Fruit fly (Drosophila melanogaster): ENCODE measurements around the gene CG14543.

Gene CG14543

DNA sequence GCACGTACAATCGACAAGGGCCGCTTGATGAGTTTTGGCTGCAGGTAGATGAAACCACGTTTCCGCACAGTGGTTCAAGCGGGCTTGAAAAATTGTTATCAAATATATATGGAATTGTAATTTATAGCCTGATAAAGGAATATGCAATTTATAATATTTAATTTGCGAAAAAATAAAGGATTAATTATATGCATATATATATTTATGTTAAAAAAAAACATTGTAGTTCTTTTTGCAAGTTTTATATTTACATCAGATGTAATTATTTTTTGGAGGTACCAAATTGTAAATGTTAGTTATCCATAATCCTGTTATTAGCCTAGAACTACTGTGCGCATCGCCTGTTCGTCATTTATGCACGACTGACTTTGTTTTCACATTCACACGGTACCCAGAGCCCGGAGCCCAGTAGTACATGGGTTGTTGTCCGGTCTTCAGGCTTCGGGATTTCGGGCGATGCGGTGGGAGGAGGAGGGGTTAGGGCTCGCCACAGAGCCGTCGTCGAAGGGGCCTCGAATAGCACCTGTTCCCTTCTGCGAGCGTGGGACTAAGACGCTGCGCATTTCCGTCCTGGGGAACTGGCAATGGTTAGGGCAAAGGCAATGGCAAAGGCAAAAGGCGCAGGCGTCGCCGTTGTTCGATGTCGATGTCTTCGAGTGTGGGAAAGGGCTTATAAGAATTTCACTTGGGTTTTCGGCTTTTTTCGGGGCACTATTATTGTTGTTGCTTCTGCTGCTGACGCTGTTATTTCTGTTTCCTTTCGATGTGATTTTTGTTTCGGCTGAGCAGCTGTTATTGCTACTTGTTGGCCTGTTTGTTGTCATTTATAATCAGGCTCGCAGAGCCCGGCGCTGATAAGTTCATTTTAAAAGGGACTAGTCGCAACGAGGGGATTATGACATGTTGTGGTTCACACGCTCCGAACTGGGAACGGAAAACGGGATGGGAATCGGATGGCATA is 38.4 kb upstream of the CG14543 start (continued):
- TF ChIP-seq sug (tag; optimal IDR thresholded peaks at IDR 0.05) (no peak), lilli (GFP tag; optimal IDR thresholded peaks at IDR 0.05) (no peak), Dp (GFP tag; optimal IDR thresholded peaks at IDR 0.05) (no peak), CG7963 (GFP tag; IDR thresholded peaks at IDR 0.05; ENCODE audit: partially characterized antibody) (no peak), crol (GFP tag; IDR thresholded peaks at IDR 0.05) (peak; percentile 94), dan (GFP tag; IDR thresholded peaks at IDR 0.05) (0 out of 2 replicates have a peak, but pooled peaks have one; percentile 61), Hr51 (GFP tag; optimal IDR thresholded peaks at IDR 0.05) (peak in 1 of 2 experiments; percentile 84), CG11398 (GFP tag; optimal IDR thresholded peaks at IDR 0.05) (no peak), CG8290 (GFP tag; optimal IDR thresholded peaks at IDR 0.05) (peak; percentile 70), CG8290 (tag; optimal IDR thresholded peaks at IDR 0.05) (peak in 1 of 2 experiments; percentile 77), Meics (GFP tag; optimal IDR thresholded peaks at IDR 0.05) (peak; percentile 46), Xbp1 (GFP tag; optimal IDR thresholded peaks at IDR 0.05) (peak; percentile 63), CG15011 (GFP tag; optimal IDR thresholded peaks at IDR 0.05) (peak; percentile 76), Neu2 (GFP tag; optimal IDR thresholded peaks at IDR 0.05; ENCODE audit: borderline replicate concordance) (no peak), mam (GFP tag; optimal IDR thresholded peaks at IDR 0.05) (no peak), NK7.1 (GFP tag; optimal IDR thresholded peaks at IDR 0.05) (no peak), CG14860 (GFP tag; IDR thresholded peaks at IDR 0.05; ENCODE audit: partially characterized antibody) (no peak), CG2120 (GFP tag; optimal IDR thresholded peaks at IDR 0.05) (no peak), eve (GFP tag; optimal IDR thresholded peaks at IDR 0.05) (no peak), CG4424 (GFP tag; optimal IDR thresholded peaks at IDR 0.05) (peak; percentile 83), NC2α (GFP tag; optimal IDR thresholded peaks at IDR 0.05) (no peak), dpn (GFP tag; optimal IDR thresholded peaks at IDR 0.05) (peak in 1 of 2 experiments; percentile 63), z (GFP tag; IDR thresholded peaks at IDR 0.05) (0 out of 3 replicates have a peak, but pooled peaks have one; percentile 4), CG34376 (GFP tag; optimal IDR thresholded peaks at IDR 0.05) (no peak), wor (GFP tag; IDR thresholded peaks at IDR 0.05) (peak; percentile 43; the same call in 1 of the 2 replicates), Nf-YB (GFP tag; optimal IDR thresholded peaks at IDR 0.05) (peak; percentile 78), sqz (GFP tag; optimal IDR thresholded peaks at IDR 0.05) (peak; percentile 86), CG17186 (GFP tag; optimal IDR thresholded peaks at IDR 0.05) (peak; percentile 17), amos (GFP tag; IDR thresholded peaks at IDR 0.05; ENCODE audit: partially characterized antibody) (no peak), CG3838 (GFP tag; optimal IDR thresholded peaks at IDR 0.05) (no peak), CG7745 (tag; optimal IDR thresholded peaks at IDR 0.05) (peak; percentile 52), D19A (tag; optimal IDR thresholded peaks at IDR 0.05) (peak; percentile 88), CG16779 (GFP tag; IDR thresholded peaks at IDR 0.05) (0 out of 2 replicates have a peak, but pooled peaks have one; percentile 7), CG2116 (GFP tag; optimal IDR thresholded peaks at IDR 0.05) (peak; percentile 54), Pdp1 (GFP tag; optimal IDR thresholded peaks at IDR 0.05) (peak in 1 of 2 experiments; percentile 10), CG17385 (GFP tag; optimal IDR thresholded peaks at IDR 0.05) (peak; percentile 67), Six4 (GFP tag; optimal IDR thresholded peaks at IDR 0.05) (peak; percentile 57), nmo (GFP tag; optimal IDR thresholded peaks at IDR 0.05) (peak; percentile 94), CG1647 (GFP tag; optimal IDR thresholded peaks at IDR 0.05) (no peak), CG10654 (GFP tag; optimal IDR thresholded peaks at IDR 0.05) (peak; percentile 35), CG10274 (GFP tag; optimal IDR thresholded peaks at IDR 0.05) (peak; percentile 49), CG2678 (tag; optimal IDR thresholded peaks at IDR 0.05) (peak; percentile 87), Hsf (GFP tag; optimal IDR thresholded peaks at IDR 0.05) (no peak), Awh (GFP tag; IDR thresholded peaks at IDR 0.05) (peak; percentile 50), nau (GFP tag; optimal IDR thresholded peaks at IDR 0.05) (peak; percentile 55), CG6175 (GFP tag; IDR thresholded peaks at IDR 0.05) (no peak), Mes4 (GFP tag; optimal IDR thresholded peaks at IDR 0.05) (no peak), CG7786 (GFP tag; optimal IDR thresholded peaks at IDR 0.05) (no peak)
